Worm (Caenorhabditis elegans): ENCODE results near the gene lido-17.

DNA sequence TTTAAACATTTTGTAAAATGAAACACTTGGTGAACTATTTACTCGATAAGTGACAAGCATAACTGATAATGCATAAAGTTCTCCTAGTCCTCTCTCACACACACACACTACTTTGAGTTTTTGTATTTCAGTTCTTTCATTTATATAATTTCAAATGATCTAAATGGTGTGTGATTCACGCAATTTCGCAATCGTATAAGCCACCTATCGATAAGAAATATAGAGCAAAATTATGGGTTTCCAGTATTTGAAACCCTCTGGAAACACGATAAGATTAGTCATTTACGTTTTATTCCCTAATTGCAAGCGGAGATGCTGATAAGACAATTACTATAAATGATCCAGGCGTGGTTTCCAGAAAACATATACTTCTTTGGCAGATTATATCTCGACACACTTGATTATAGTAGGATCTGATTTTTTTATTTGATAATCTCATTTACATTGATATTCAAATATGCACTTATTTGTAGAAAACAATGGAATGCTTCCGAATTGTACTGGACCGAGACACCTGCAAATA lies 19.5 kb upstream of the lido-17 start, which contains the start of gene arrd-3:
- no peak for TF ChIP-seq dao-5 (tag; optimal IDR thresholded peaks at IDR 0.05)
- TF ChIP-seq W03F9.2 (tag; optimal IDR thresholded peaks at IDR 0.05), result no peak
